Worm (Caenorhabditis elegans) whole organism, L3 larva: ENCODE results near the gene lea-1.

Experiments
- R02D3.7 ChIP-seq: fragments of 150-350 bp; optimal IDR thresholded peaks from 2 replicates; lab custom pipeline; 2014; ENCODE audit warnings: missing biosample characterization, missing genetic modification characterization
- ZK546.5 ChIP-seq: sonication (generic microtip); optimal IDR thresholded peaks from 2 replicates; lab custom pipeline; 2017; ENCODE audit warnings: missing biosample characterization, missing genetic modification characterization
- ama-1 ChIP-seq: fragments of 150-350 bp; optimal IDR thresholded peaks from 2 replicates; lab custom pipeline; 2018
- ceh-16 ChIP-seq: sonication (generic microtip); optimal IDR thresholded peaks from 2 replicates; lab custom pipeline; 2017; ENCODE audit warnings: missing biosample characterization, missing genetic modification characterization
- ceh-28 ChIP-seq: fragments of 150-350 bp; optimal IDR thresholded peaks from 2 replicates; lab custom pipeline; 2014; ENCODE audit warnings: missing biosample characterization, missing genetic modification reagents, missing genetic modification characterization
- ceh-82 ChIP-seq: fragments of 150-350 bp; optimal IDR thresholded peaks from 2 replicates; lab custom pipeline; 2014; ENCODE audit warnings: missing biosample characterization, missing genetic modification characterization
- ceh-9 ChIP-seq: sonication (generic microtip); optimal IDR thresholded peaks from 2 replicates; lab custom pipeline; 2018; ENCODE audit warnings: missing biosample characterization, missing genetic modification characterization
- daf-12 ChIP-seq: fragments of 150-350 bp; optimal IDR thresholded peaks from 2 replicates; lab custom pipeline; 2014; ENCODE audit warnings: missing biosample characterization, missing genetic modification reagents, missing genetic modification characterization
- egl-27 ChIP-seq: sonication (generic microtip); optimal IDR thresholded peaks from 4 replicates; lab custom pipeline; 2017; ENCODE audit warnings: missing biosample characterization, missing genetic modification reagents, missing genetic modification characterization
- egl-5 ChIP-seq: fragments of 150-350 bp; optimal IDR thresholded peaks from 2 replicates; lab custom pipeline; 2017; ENCODE audit warnings: missing biosample characterization, missing genetic modification reagents, missing genetic modification characterization, inconsistent platforms
- elt-1 ChIP-seq: fragments of 150-350 bp; optimal IDR thresholded peaks from 2 replicates; lab custom pipeline; 2014; ENCODE audit warnings: missing biosample characterization, missing genetic modification characterization
- elt-2 ChIP-seq: sonication (generic microtip); optimal IDR thresholded peaks from 2 replicates; lab custom pipeline; 2016; ENCODE audit warnings: missing genetic modification reagents, mild to moderate bottlenecking, missing genetic modification characterization, missing compliant biosample characterization
- elt-3 ChIP-seq, 3 experiments: fragments of 150-350 bp in 1 of 3; sonication (generic microtip) in 2 of 3; optimal IDR thresholded peaks; 2 replicates in 2 of 3; 4 replicates in 1 of 3; lab custom pipeline; 2014 to 2017; ENCODE audit warnings: missing biosample characterization in 3 of 3, missing genetic modification characterization in 3 of 3
- eor-1 ChIP-seq, 2 experiments: fragments of 150-350 bp; optimal IDR thresholded peaks; 2 replicates each; lab custom pipeline; 2014 to 2018; ENCODE audit warnings: missing biosample characterization in 2 of 2, missing genetic modification characterization in 2 of 2
- fkh-10 ChIP-seq: sonication (generic microtip); optimal IDR thresholded peaks from 2 replicates; lab custom pipeline; 2017; ENCODE audit warnings: missing biosample characterization, missing genetic modification reagents, missing genetic modification characterization
- fkh-2 ChIP-seq: fragments of 150-350 bp; optimal IDR thresholded peaks from 2 replicates; lab custom pipeline; 2014; ENCODE audit warnings: missing biosample characterization, missing genetic modification reagents, missing genetic modification characterization
- fos-1 ChIP-seq: fragments of 150-350 bp; optimal IDR thresholded peaks from 2 replicates; lab custom pipeline; 2014; ENCODE audit warnings: missing biosample characterization, missing genetic modification characterization
- hmg-11 ChIP-seq: sonication (generic microtip); optimal IDR thresholded peaks from 2 replicates; lab custom pipeline; 2016; ENCODE audit warnings: missing genetic modification characterization, missing compliant biosample characterization
- jun-1 ChIP-seq: fragments of 150-350 bp; optimal IDR thresholded peaks from 2 replicates; lab custom pipeline; 2014; ENCODE audit warnings: missing biosample characterization, missing genetic modification reagents, missing genetic modification characterization
- lin-15B ChIP-seq: fragments of 150-350 bp; optimal IDR thresholded peaks from 2 replicates; lab custom pipeline; 2014; ENCODE audit warnings: missing biosample characterization, missing genetic modification characterization
- lin-39 ChIP-seq: fragments of 150-350 bp; optimal IDR thresholded peaks from 2 replicates; lab custom pipeline; 2018; ENCODE audit warnings: missing biosample characterization, missing genetic modification reagents, missing genetic modification characterization
- lsy-12 ChIP-seq: sonication (generic microtip); optimal IDR thresholded peaks from 2 replicates; lab custom pipeline; 2016; ENCODE audit warnings: mild to moderate bottlenecking, missing genetic modification characterization, missing compliant biosample characterization
- mdl-1 ChIP-seq: fragments of 150-350 bp; optimal IDR thresholded peaks from 2 replicates; lab custom pipeline; 2014; ENCODE audit warnings: missing biosample characterization, missing genetic modification characterization
- mml-1 ChIP-seq: fragments of 150-350 bp; sonication (generic microtip); optimal IDR thresholded peaks from 3 replicates; lab custom pipeline; 2014; ENCODE audit warnings: missing biosample characterization, missing genetic modification characterization
- nfya-1 ChIP-seq: sonication (generic microtip); optimal IDR thresholded peaks from 2 replicates; lab custom pipeline; 2017; ENCODE audit warnings: missing genetic modification characterization, mild to moderate bottlenecking, missing compliant biosample characterization, antibody characterized with exemption, moderate library complexity; ENCODE audit not compliant: insufficient read depth
- nhr-11 ChIP-seq: fragments of 150-350 bp; optimal IDR thresholded peaks from 2 replicates; lab custom pipeline; 2014; ENCODE audit warnings: missing biosample characterization, missing genetic modification characterization
- nhr-12 ChIP-seq: fragments of 150-350 bp; optimal IDR thresholded peaks from 2 replicates; lab custom pipeline; 2014; ENCODE audit warnings: missing biosample characterization, missing genetic modification characterization
- nhr-23 ChIP-seq: fragments of 150-350 bp; optimal IDR thresholded peaks from 2 replicates; lab custom pipeline; 2014; ENCODE audit warnings: missing biosample characterization, missing genetic modification reagents, missing genetic modification characterization
- nhr-237 ChIP-seq: fragments of 150-350 bp; optimal IDR thresholded peaks from 2 replicates; lab custom pipeline; 2014; ENCODE audit warnings: missing biosample characterization, missing genetic modification characterization
- nhr-25 ChIP-seq: sonication (generic microtip); optimal IDR thresholded peaks from 2 replicates; lab custom pipeline; 2017; ENCODE audit warnings: missing biosample characterization, missing genetic modification characterization
- nhr-67 ChIP-seq: fragments of 150-350 bp; optimal IDR thresholded peaks from 2 replicates; lab custom pipeline; 2014; ENCODE audit warnings: missing biosample characterization, missing genetic modification characterization
- nhr-76 ChIP-seq: fragments of 150-350 bp; sonication (generic microtip); optimal IDR thresholded peaks from 5 replicates; lab custom pipeline; 2014; ENCODE audit warnings: missing biosample characterization, missing genetic modification characterization
- nhr-77 ChIP-seq: fragments of 150-350 bp; optimal IDR thresholded peaks from 2 replicates; lab custom pipeline; 2014; ENCODE audit warnings: missing biosample characterization, missing genetic modification characterization
- pha-4 ChIP-seq: fragments of 150-350 bp; optimal IDR thresholded peaks from 2 replicates; lab custom pipeline; 2014; ENCODE audit warnings: missing biosample characterization, missing genetic modification reagents, missing genetic modification characterization
- pqm-1 ChIP-seq: fragments of 150-350 bp; optimal IDR thresholded peaks from 2 replicates; lab custom pipeline; 2017; ENCODE audit warnings: missing biosample characterization, missing genetic modification characterization, inconsistent platforms
- sea-2 ChIP-seq: fragments of 150-350 bp; sonication (generic microtip); optimal IDR thresholded peaks from 4 replicates; lab custom pipeline; 2014; ENCODE audit warnings: missing biosample characterization, missing genetic modification reagents, missing genetic modification characterization
- skn-1 ChIP-seq: fragments of 150-350 bp; optimal IDR thresholded peaks from 2 replicates; lab custom pipeline; 2014; ENCODE audit warnings: missing biosample characterization, missing genetic modification characterization
- snpc-4 ChIP-seq: fragments of 150-350 bp; optimal IDR thresholded peaks from 2 replicates; lab custom pipeline; 2014; ENCODE audit warnings: missing biosample characterization, missing genetic modification characterization
- tbx-2 ChIP-seq: sonication (generic microtip); optimal IDR thresholded peaks from 2 replicates; lab custom pipeline; 2016; ENCODE audit warnings: mild to moderate bottlenecking, missing genetic modification characterization, missing compliant biosample characterization
- unc-39 ChIP-seq: sonication (generic microtip); optimal IDR thresholded peaks from 4 replicates; lab custom pipeline; 2017; ENCODE audit warnings: missing biosample characterization, missing genetic modification characterization
- unc-62 ChIP-seq: fragments of 150-350 bp; sonication (generic microtip); optimal IDR thresholded peaks from 4 replicates; lab custom pipeline; 2014; ENCODE audit warnings: missing biosample characterization, missing genetic modification reagents, missing genetic modification characterization
- zag-1 ChIP-seq: fragments of 150-350 bp; optimal IDR thresholded peaks from 2 replicates; lab custom pipeline; 2014; ENCODE audit warnings: missing biosample characterization, missing genetic modification characterization
- ztf-11 ChIP-seq: fragments of 150-350 bp; optimal IDR thresholded peaks from 2 replicates; lab custom pipeline; 2014; ENCODE audit warnings: missing biosample characterization, missing genetic modification characterization
- ztf-4 ChIP-seq: fragments of 150-350 bp; optimal IDR thresholded peaks from 2 replicates; lab custom pipeline; 2014; ENCODE audit warnings: missing biosample characterization, missing genetic modification characterization

lea-1 gene

DNA sequence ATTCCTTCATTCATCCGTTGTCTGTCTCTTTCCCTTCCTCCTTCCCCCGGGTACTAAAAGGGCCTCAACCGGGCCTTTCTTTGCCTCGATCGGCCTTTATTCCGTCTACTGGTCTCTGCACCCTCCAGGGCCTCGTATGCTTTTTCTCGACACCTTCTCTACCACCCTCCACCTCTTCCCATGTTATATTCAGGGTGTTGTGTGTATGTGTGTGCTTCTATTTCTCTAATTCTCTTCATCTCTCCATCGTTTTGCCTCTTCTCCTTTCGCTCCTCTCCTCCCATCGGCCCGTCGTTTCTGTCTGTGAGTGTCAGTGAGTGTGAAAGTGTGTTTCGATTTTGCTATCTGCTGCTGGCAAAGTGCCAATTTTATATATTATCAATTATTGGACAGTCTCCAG, 28.1 kb downstream of the lea-1 start (continued):
- TF ChIP-seq lsy-12 (tag; lab: Kevin White, UChicago) (peak; percentile 43), nhr-237 (tag; lab: Kevin White, UChicago) (no peak), zag-1 (tag; lab: Kevin White, UChicago) (no peak), daf-12 (no peak), lin-39 (tag; lab: Kevin White, UChicago) (peak; percentile 46), unc-39 (tag; lab: Kevin White, UChicago) (no peak), nhr-76 (tag; lab: Kevin White, UChicago) (no peak)

DNA sequence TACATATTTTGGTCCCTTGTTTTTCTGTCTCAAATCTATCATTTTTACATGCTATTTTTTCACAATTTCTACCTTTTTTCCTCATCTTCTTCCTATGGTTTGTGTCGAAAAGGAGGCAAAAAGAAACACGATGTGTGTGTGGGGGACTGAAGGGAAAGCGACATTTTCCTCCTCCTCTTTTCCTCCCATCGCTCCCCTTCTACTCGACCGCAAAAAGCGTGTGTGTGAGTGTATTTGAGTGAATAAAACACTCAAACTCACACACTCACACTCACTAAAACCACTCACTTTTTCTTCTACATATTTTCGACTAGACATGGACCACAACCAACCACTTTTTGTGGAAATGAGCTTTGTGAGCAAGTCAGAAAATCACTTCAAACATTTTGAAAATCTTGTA, 29.8 kb downstream of the lea-1 start:
- peak; percentile 30 for TF ChIP-seq snpc-4 (tag; lab: Kevin White, UChicago)
- no peak for TF ChIP-seq fkh-2
- peak; percentile 45 for TF ChIP-seq hmg-11
- TF ChIP-seq nhr-77 (tag; lab: Kevin White, UChicago): no peak
- TF ChIP-seq nfya-1 (tag; lab: Kevin White, UChicago): peak; percentile 53
- TF ChIP-seq elt-2 (tag; lab: Kevin White, UChicago): peak; percentile 24

DNA sequence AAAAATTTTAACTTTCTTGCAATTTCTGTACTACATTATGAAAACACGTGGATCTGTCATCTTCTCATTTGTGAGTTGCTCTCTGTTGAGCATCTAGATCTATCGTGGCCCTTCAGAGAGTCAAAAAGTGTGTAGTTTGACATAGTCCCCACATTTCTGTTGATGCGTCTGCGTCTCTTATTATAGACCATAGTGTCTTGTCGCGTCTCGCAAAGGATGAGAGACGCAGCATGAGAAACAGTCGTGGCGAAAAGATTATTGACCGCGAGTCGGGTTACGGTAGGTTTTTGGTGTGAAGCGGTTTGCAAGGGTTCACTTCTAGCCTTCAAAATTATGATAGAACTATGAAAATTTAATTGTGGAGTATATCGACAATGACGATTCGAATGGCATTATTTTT, 30.5 kb downstream of the lea-1 start:
- TF ChIP-seq ceh-28 (tag; lab: Kevin White, UChicago) (peak; percentile 68), ama-1 (no peak), nhr-25 (tag; lab: Kevin White, UChicago) (peak; percentile 65), snpc-4 (tag; lab: Kevin White, UChicago) (peak; percentile 34), fkh-10 (GFP tag; lab: Kevin White, UChicago) (no peak), egl-5 (peak; percentile 66), ceh-16 (tag; lab: Kevin White, UChicago) (no peak), elt-1 (tag; lab: Kevin White, UChicago) (no peak), tbx-2 (tag; lab: Kevin White, UChicago) (peak; percentile 38), nfya-1 (tag; lab: Kevin White, UChicago) (peak; percentile 94), elt-3 (tag; optimal IDR thresholded peaks at IDR 0.05; lab: Kevin White, UChicago) (no peak), lsy-12 (tag; lab: Kevin White, UChicago) (peak; percentile 1), lin-39 (tag; lab: Kevin White, UChicago) (peak; percentile 72), lin-15B (peak; percentile 45), pha-4 (tag; lab: Kevin White, UChicago) (peak; percentile 84), R02D3.7 (tag; lab: Kevin White, UChicago) (peak; percentile 43), nhr-237 (tag; lab: Kevin White, UChicago) (no peak), eor-1 (tag; optimal IDR thresholded peaks at IDR 0.05; lab: Kevin White, UChicago) (no peak), pqm-1 (tag; lab: Kevin White, UChicago) (peak; percentile 55), ceh-9 (no peak), unc-62 (GFP tag; lab: Kevin White, UChicago) (peak; percentile 21), nhr-23 (tag; lab: Kevin White, UChicago) (peak; percentile 17), elt-2 (tag; lab: Kevin White, UChicago) (peak; percentile 34), nhr-11 (tag; lab: Kevin White, UChicago) (no peak), hmg-11 (peak; percentile 22)

DNA sequence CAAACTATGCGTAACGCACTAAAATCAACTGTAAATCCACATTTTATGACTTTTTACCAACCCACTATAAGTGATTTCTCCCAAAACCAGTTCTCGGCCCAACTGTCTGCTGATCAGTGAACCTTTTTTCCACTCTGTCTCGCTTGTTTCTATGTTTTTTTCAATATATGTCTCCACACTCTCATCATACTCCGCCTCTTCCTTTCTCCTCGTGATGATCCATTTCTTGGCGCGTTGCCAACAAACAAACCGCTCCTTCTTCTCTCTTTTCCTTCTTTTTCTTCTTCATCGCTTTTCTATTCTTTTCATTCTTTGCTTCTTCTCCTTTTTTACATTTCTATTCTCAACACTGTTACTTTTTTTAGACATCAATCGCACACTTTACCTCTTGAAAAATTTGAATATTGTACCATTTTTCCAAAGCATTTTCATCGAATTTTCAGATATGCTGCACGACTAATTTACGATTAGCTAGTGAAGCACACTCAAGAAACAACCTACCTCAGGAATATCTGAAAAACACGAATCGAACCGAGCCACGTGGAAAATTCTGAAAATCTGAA, 31.6 kb downstream of the lea-1 start, which contains the start of gene T06E8.8:
Gene T06E8.8 (plus strand): TSS at position 513 of the 563 bp plus-strand sequence.
- TF ChIP-seq skn-1: no peak
- peak; percentile 65 for TF ChIP-seq jun-1
- no peak for TF ChIP-seq unc-39 (tag; lab: Kevin White, UChicago)
- no peak for TF ChIP-seq egl-5
- no peak for TF ChIP-seq ama-1
- TF ChIP-seq nhr-11 (tag; lab: Kevin White, UChicago): no peak
- TF ChIP-seq nhr-23 (tag; lab: Kevin White, UChicago): peak; percentile 84
- TF ChIP-seq sea-2: no peak
- no peak for TF ChIP-seq nhr-77 (tag; lab: Kevin White, UChicago)
- no peak for TF ChIP-seq egl-27 (tag; lab: Kevin White, UChicago)
- no peak for TF ChIP-seq daf-12
- TF ChIP-seq lin-15B: no peak
- no peak for TF ChIP-seq unc-62 (GFP tag; lab: Kevin White, UChicago)
- TF ChIP-seq snpc-4 (tag; lab: Kevin White, UChicago): peak; percentile 26
- no peak for TF ChIP-seq ZK546.5
- TF ChIP-seq nhr-76 (tag; lab: Kevin White, UChicago): no peak
- no peak for TF ChIP-seq fkh-10 (GFP tag; lab: Kevin White, UChicago)
- TF ChIP-seq R02D3.7 (tag; lab: Kevin White, UChicago): no peak
- peak; percentile 52 for TF ChIP-seq lin-39 (tag; lab: Kevin White, UChicago)
- no peak for TF ChIP-seq nhr-12 (tag; lab: Kevin White, UChicago)
- peak; percentile 63 for TF ChIP-seq nfya-1 (tag; lab: Kevin White, UChicago)
- no peak for TF ChIP-seq mml-1
- no peak for TF ChIP-seq ztf-4
- TF ChIP-seq elt-1 (tag; lab: Kevin White, UChicago): no peak
- no peak for TF ChIP-seq ceh-82 (tag; lab: Kevin White, UChicago)
- TF ChIP-seq fos-1 (tag; lab: Kevin White, UChicago): no peak
- no peak for TF ChIP-seq elt-2 (tag; lab: Kevin White, UChicago)
- TF ChIP-seq tbx-2 (tag; lab: Kevin White, UChicago): no peak
- peak; percentile 63 for TF ChIP-seq nhr-25 (tag; lab: Kevin White, UChicago)
- no peak for TF ChIP-seq ztf-11 (tag; lab: Kevin White, UChicago)
- TF ChIP-seq lsy-12 (tag; lab: Kevin White, UChicago): peak; percentile 18
- TF ChIP-seq mdl-1 (tag; lab: Kevin White, UChicago): peak; percentile 16
- no peak for TF ChIP-seq nhr-67 (tag; lab: Kevin White, UChicago)
